Fruit fly (Drosophila melanogaster) whole organism: ENCODE results near the gene Prim2.

Experiments used
- CG8478 ChIP-seq: fragments of >200 bp; optimal IDR thresholded peaks from 2 replicates; lab custom pipeline; 2018; ENCODE audit warnings: inconsistent platforms
- Dll ChIP-seq: fragments of >200 bp; optimal IDR thresholded peaks from 2 replicates; lab custom pipeline; 2017
- EcR ChIP-seq, 2 experiments: fragments of >200 bp; optimal IDR thresholded peaks; 2 replicates each; lab custom pipeline; 2017; ENCODE audit warnings: missing biosample characterization in 2 of 2, missing genetic modification characterization in 2 of 2, missing genetic modification reagents in 2 of 2
- pan ChIP-seq: fragments of >200 bp; optimal IDR thresholded peaks from 2 replicates; lab custom pipeline; 2017
- psq ChIP-seq: fragments of >200 bp; optimal IDR thresholded peaks from 2 replicates; lab custom pipeline; 2017
- usp ChIP-seq: fragments of >200 bp; optimal IDR thresholded peaks from 2 replicates; lab custom pipeline; 2017; ENCODE audit warnings: missing biosample characterization, missing genetic modification characterization, mixed read lengths

The Prim2 gene

dm6 chr3L:20320044-20320443, 41.3 kb downstream of the Prim2 start:
- TF ChIP-seq psq (lab: Kevin White, UChicago) (no peak), Dll (lab: Kevin White, UChicago) (no peak), CG8478 (lab: Kevin White, UChicago) (no peak), usp (GFP tag; lab: Kevin White, UChicago) (no peak), pan (lab: Kevin White, UChicago) (no peak), EcR (GFP tag; optimal IDR thresholded peaks at IDR 0.05; lab: Kevin White, UChicago) (no peak)

dm6 chr3L:20317751-20318150, 43.6 kb downstream of the Prim2 start:
- TF ChIP-seq EcR (GFP tag; optimal IDR thresholded peaks at IDR 0.05; lab: Kevin White, UChicago) (no peak), CG8478 (lab: Kevin White, UChicago) (no peak), Dll (lab: Kevin White, UChicago) (no peak), pan (lab: Kevin White, UChicago) (no peak), usp (GFP tag; lab: Kevin White, UChicago) (no peak), psq (lab: Kevin White, UChicago) (no peak)

dm6 chr3L:20316956-20317589, 44.3 kb downstream of the Prim2 start, which contains the start of gene Spn77Ba:
TSS of gene Spn77Ba (plus strand) at chr3L:20317190.
- no peak for TF ChIP-seq pan (lab: Kevin White, UChicago)
- no peak for TF ChIP-seq Dll (lab: Kevin White, UChicago)
- TF ChIP-seq usp (GFP tag; lab: Kevin White, UChicago), result no peak
- no peak for TF ChIP-seq psq (lab: Kevin White, UChicago)
- no peak for TF ChIP-seq EcR (GFP tag; optimal IDR thresholded peaks at IDR 0.05; lab: Kevin White, UChicago)
- TF ChIP-seq CG8478 (lab: Kevin White, UChicago), result no peak

- TF ChIP-seq psq (lab: Kevin White, UChicago) (no peak), CG8478 (lab: Kevin White, UChicago) (no peak), pan (lab: Kevin White, UChicago) (no peak), usp (GFP tag; lab: Kevin White, UChicago) (no peak), Dll (lab: Kevin White, UChicago) (no peak), EcR (GFP tag; optimal IDR thresholded peaks at IDR 0.05; lab: Kevin White, UChicago) (no peak)
Measured at dm6 chr3L:20313469-20313868, 47.9 kb downstream of the Prim2 start, which contains the start of gene alphaSnap. TSS of gene alphaSnap (plus strand) at chr3L:20313632.
